Worm (Caenorhabditis elegans) whole organism, L4 larva: Measurements from ENCODE around the gene R05F9.9.

ENCODE experiments used
- D1046.2 ChIP-seq: fragments of 200-800 bp; sonication (Bioruptor generic); IDR thresholded peaks from 2 replicates; pipeline ENCODE4 v1.3.6; 2022; ENCODE audit warnings: missing genetic modification characterization, missing compliant biosample characterization
- F10B5.3 ChIP-seq: sonication (generic microtip); optimal IDR thresholded peaks from 2 replicates; lab custom pipeline; 2016; ENCODE audit warnings: mild to moderate bottlenecking, missing genetic modification characterization, missing compliant biosample characterization
- F49E8.2 ChIP-seq: sonication (generic microtip); optimal IDR thresholded peaks from 2 replicates; lab custom pipeline; 2016; ENCODE audit warnings: missing compliant biosample characterization, mild to moderate bottlenecking, missing genetic modification characterization, borderline replicate concordance
- R02D3.7 ChIP-seq: fragments of 150-350 bp; sonication (generic microtip); optimal IDR thresholded peaks from 3 replicates; lab custom pipeline; 2014; ENCODE audit warnings: missing biosample characterization, missing genetic modification characterization
- T20F7.1 ChIP-seq: fragments of 200-800 bp; sonication (Bioruptor generic); optimal IDR thresholded peaks from 2 replicates; lab custom pipeline; 2018; ENCODE audit warnings: mild to moderate bottlenecking, missing genetic modification characterization, missing compliant biosample characterization
- T26A8.4 ChIP-seq: fragments of 200-800 bp; sonication (Bioruptor generic); IDR thresholded peaks from 2 replicates; pipeline ENCODE4 v1.3.6; 2022; ENCODE audit warnings: missing genetic modification characterization, missing compliant biosample characterization
- Y105C5A.15 ChIP-seq: fragments of 200-800 bp; sonication (Bioruptor generic); IDR thresholded peaks from 2 replicates; pipeline ENCODE4 v1.3.6; 2022; ENCODE audit warnings: missing genetic modification characterization, missing compliant biosample characterization
- Y5F2A.4 ChIP-seq: fragments of 200-800 bp; sonication (Bioruptor generic); optimal IDR thresholded peaks from 2 replicates; lab custom pipeline; 2018; ENCODE audit warnings: mild to moderate bottlenecking, missing genetic modification characterization, missing compliant biosample characterization
- Y75B8A.6 ChIP-seq: fragments of 200-800 bp; sonication (Bioruptor generic); IDR thresholded peaks from 2 replicates; pipeline ENCODE4 v1.3.6; 2022; ENCODE audit warnings: missing genetic modification reagents, missing genetic modification characterization, missing compliant biosample characterization
- ZK546.5 ChIP-seq, 2 experiments: sonication (generic microtip); optimal IDR thresholded peaks; 2 replicates each; lab custom pipeline; 2017; ENCODE audit warnings: missing biosample characterization in 2 of 2, missing genetic modification characterization in 2 of 2
- arid-1 ChIP-seq: fragments of 200-800 bp; sonication (Bioruptor generic); conservative IDR thresholded peaks from 2 replicates; pipeline ENCODE4 v1.3.6; 2022; ENCODE audit warnings: missing genetic modification reagents, missing genetic modification characterization, missing compliant biosample characterization
- attf-4 ChIP-seq: sonication (generic microtip); optimal IDR thresholded peaks from 3 replicates; lab custom pipeline; 2017; ENCODE audit warnings: missing biosample characterization, missing genetic modification characterization
- ceh-62 ChIP-seq: sonication (generic microtip); optimal IDR thresholded peaks from 2 replicates; lab custom pipeline; 2017; ENCODE audit warnings: missing biosample characterization, missing genetic modification characterization
- ceh-82 ChIP-seq: sonication (generic microtip); optimal IDR thresholded peaks from 2 replicates; lab custom pipeline; 2017; ENCODE audit warnings: missing biosample characterization, missing genetic modification characterization
- daf-16 ChIP-seq, 3 experiments: sonication (generic microtip); optimal IDR thresholded peaks; 2 replicates each; lab custom pipeline; 2016 to 2017; ENCODE audit warnings: missing genetic modification characterization in 3 of 3, missing genetic modification reagents in 3 of 3, mild to moderate bottlenecking in 2 of 3, missing compliant biosample characterization in 2 of 3, missing biosample characterization in 1 of 3, moderate library complexity in 1 of 3
- daf-8 ChIP-seq: fragments of 200-800 bp; sonication (Bioruptor generic); IDR thresholded peaks from 2 replicates; pipeline ENCODE4 v1.3.6; 2022; ENCODE audit warnings: missing genetic modification characterization, missing compliant biosample characterization
- dmd-6 ChIP-seq: fragments of 200-800 bp; sonication (Bioruptor generic); IDR thresholded peaks from 2 replicates; pipeline ENCODE4 v1.3.6; 2022; ENCODE audit warnings: missing genetic modification reagents, missing genetic modification characterization, missing compliant biosample characterization
- duxl-1 ChIP-seq: sonication (generic microtip); optimal IDR thresholded peaks from 2 replicates; lab custom pipeline; 2016; ENCODE audit warnings: mild to moderate bottlenecking, missing genetic modification characterization, moderate library complexity, missing compliant biosample characterization; ENCODE audit not compliant: poor library complexity
- dve-1 ChIP-seq: sonication (generic microtip); optimal IDR thresholded peaks from 2 replicates; lab custom pipeline; 2017; ENCODE audit warnings: antibody characterized with exemption, mild to moderate bottlenecking, missing genetic modification characterization, missing compliant biosample characterization; ENCODE audit not compliant: insufficient read depth
- gei-8 ChIP-seq: fragments of 200-800 bp; sonication (Bioruptor generic); optimal IDR thresholded peaks from 2 replicates; lab custom pipeline; 2018; ENCODE audit warnings: mild to moderate bottlenecking, missing genetic modification characterization, missing compliant biosample characterization
- hlh-11 ChIP-seq: fragments of 200-800 bp; sonication (Bioruptor generic); optimal IDR thresholded peaks from 2 replicates; lab custom pipeline; 2018; ENCODE audit warnings: mild to moderate bottlenecking, missing genetic modification characterization, missing compliant biosample characterization
- hlh-30 ChIP-seq: sonication (generic microtip); optimal IDR thresholded peaks from 2 replicates; lab custom pipeline; 2017; ENCODE audit warnings: antibody characterized with exemption, mild to moderate bottlenecking, missing genetic modification characterization, missing compliant biosample characterization; ENCODE audit not compliant: insufficient read depth
- jun-1 ChIP-seq: fragments of 150-350 bp; optimal IDR thresholded peaks from 2 replicates; lab custom pipeline; 2014; ENCODE audit warnings: missing biosample characterization, missing genetic modification reagents, missing genetic modification characterization
- lin-1 ChIP-seq: fragments of 200-800 bp; sonication (Bioruptor generic); IDR thresholded peaks from 2 replicates; pipeline ENCODE4 v1.3.6; 2022; ENCODE audit warnings: missing genetic modification reagents, missing genetic modification characterization, missing compliant biosample characterization
- lin-13 ChIP-seq: fragments of 150-350 bp; optimal IDR thresholded peaks from 2 replicates; lab custom pipeline; 2014; ENCODE audit warnings: missing biosample characterization, missing genetic modification reagents, missing genetic modification characterization
- lin-38 ChIP-seq: fragments of 200-800 bp; sonication (Bioruptor generic); IDR thresholded peaks from 2 replicates; pipeline ENCODE4 v1.3.6; 2022; ENCODE audit warnings: missing genetic modification reagents, missing genetic modification characterization, missing compliant biosample characterization
- madf-9 ChIP-seq: fragments of 200-800 bp; sonication (Bioruptor generic); conservative IDR thresholded peaks from 2 replicates; pipeline ENCODE4 v1.3.6; 2022; ENCODE audit warnings: missing genetic modification reagents, missing genetic modification characterization, missing compliant biosample characterization
- mep-1 ChIP-seq: fragments of 150-350 bp; sonication (generic microtip); optimal IDR thresholded peaks from 3 replicates; lab custom pipeline; 2014; ENCODE audit warnings: missing biosample characterization, missing genetic modification characterization
- mes-2 ChIP-seq: sonication (generic microtip); optimal IDR thresholded peaks from 2 replicates; lab custom pipeline; 2016; ENCODE audit warnings: missing genotype, mild to moderate bottlenecking, missing genetic modification characterization, missing compliant biosample characterization; ENCODE audit not compliant: poor library complexity, severe bottlenecking
- mxl-3 ChIP-seq: fragments of 200-800 bp; sonication (Bioruptor generic); optimal IDR thresholded peaks from 2 replicates; lab custom pipeline; 2018; ENCODE audit warnings: mild to moderate bottlenecking, missing genetic modification characterization, missing compliant biosample characterization
- nhr-10 ChIP-seq: fragments of 150-350 bp; optimal IDR thresholded peaks from 2 replicates; lab custom pipeline; 2014; ENCODE audit warnings: missing biosample characterization, missing genetic modification characterization
- nhr-28 ChIP-seq: fragments of 150-350 bp; optimal IDR thresholded peaks from 2 replicates; lab custom pipeline; 2014; ENCODE audit warnings: missing biosample characterization, missing genetic modification characterization
- nhr-42 ChIP-seq: fragments of 200-800 bp; sonication (Bioruptor generic); IDR thresholded peaks from 2 replicates; pipeline ENCODE4 v1.3.6; 2022; ENCODE audit warnings: missing genetic modification characterization, missing compliant biosample characterization
- nhr-77 ChIP-seq: fragments of 150-350 bp; optimal IDR thresholded peaks from 2 replicates; lab custom pipeline; 2014; ENCODE audit warnings: missing biosample characterization, missing genetic modification characterization
- pha-4 ChIP-seq, 2 experiments: fragments of 150-350 bp in 1 of 2; fragments of 200-800 bp in 1 of 2; sonication (Bioruptor generic) in 1 of 2; IDR thresholded peaks in 1 of 2; optimal IDR thresholded peaks in 1 of 2; 2 replicates each; pipeline versions ENCODE4 v1.3.6 to Lab custom; 2014 to 2022; ENCODE audit warnings: missing genetic modification characterization in 2 of 2, missing genetic modification reagents in 2 of 2, missing biosample characterization in 1 of 2, missing compliant biosample characterization in 1 of 2
- php-3 ChIP-seq: fragments of 200-800 bp; sonication (Bioruptor generic); IDR thresholded peaks from 2 replicates; pipeline ENCODE4 v1.3.6; 2022; ENCODE audit warnings: missing genetic modification reagents, missing genetic modification characterization, missing compliant biosample characterization
- pqm-1 ChIP-seq: sonication (generic microtip); optimal IDR thresholded peaks from 2 replicates; lab custom pipeline; 2017; ENCODE audit warnings: missing biosample characterization, missing genetic modification characterization
- saeg-2 ChIP-seq: fragments of 200-800 bp; sonication (Bioruptor generic); IDR thresholded peaks from 2 replicates; pipeline ENCODE4 v1.3.6; 2022; ENCODE audit warnings: missing genetic modification reagents, missing genetic modification characterization, missing compliant biosample characterization
- set-16 ChIP-seq: fragments of 200-800 bp; sonication (Bioruptor generic); IDR thresholded peaks from 2 replicates; pipeline ENCODE4 v1.3.6; 2022; ENCODE audit warnings: missing genetic modification reagents, missing genetic modification characterization, missing compliant biosample characterization
- skn-1 ChIP-seq: fragments of 150-350 bp; optimal IDR thresholded peaks from 2 replicates; lab custom pipeline; 2014; ENCODE audit warnings: missing biosample characterization, missing genetic modification characterization
- tra-1 ChIP-seq: fragments of 200-800 bp; sonication (Bioruptor generic); IDR thresholded peaks from 2 replicates; pipeline ENCODE4 v1.3.6; 2022; ENCODE audit warnings: missing genetic modification reagents, missing genetic modification characterization, missing compliant biosample characterization
- unc-62 ChIP-seq, 3 experiments: fragments of 150-350 bp in 1 of 3; sonication (generic microtip); optimal IDR thresholded peaks in 2 of 3; peaks in 1 of 3; 1 replicate in 1 of 3; 2 replicates in 2 of 3; lab custom pipeline; 2014 to 2017; ENCODE audit warnings: missing biosample characterization in 3 of 3, missing genetic modification characterization in 3 of 3, missing genetic modification reagents in 3 of 3, missing genotype in 1 of 3
- ztf-7 ChIP-seq: fragments of 150-350 bp; optimal IDR thresholded peaks from 2 replicates; lab custom pipeline; 2014; ENCODE audit warnings: missing biosample characterization, missing genetic modification characterization

Gene R05F9.9

DNA sequence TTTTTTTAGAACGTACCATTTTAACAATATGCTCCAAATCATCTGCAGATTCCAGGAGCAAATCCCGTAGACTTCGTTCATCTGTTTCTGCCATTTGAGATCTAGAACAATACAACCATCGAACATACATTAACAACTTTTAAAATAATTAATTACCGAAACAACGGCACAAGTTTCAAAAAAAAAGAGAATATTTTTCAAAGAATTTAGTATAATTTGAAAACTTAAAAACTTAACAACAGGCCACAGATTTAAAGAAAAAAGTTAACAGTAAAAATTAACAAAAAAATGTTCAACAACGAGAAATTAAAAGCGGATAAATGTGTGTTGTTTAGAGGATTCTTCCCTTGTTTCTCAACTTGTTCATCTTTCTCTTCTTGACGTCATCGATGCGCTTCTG lies 41.9 kb upstream of the R05F9.9 start, which contains the start of gene mdt-4:
Gene mdt-4 (minus strand): TSS at position 101 of the 400 bp plus-strand sequence.
- TF ChIP-seq lin-38 (GFP tag; lab: Robert Waterston, UW), result peak; percentile 18; the same call in 1 of the 2 replicates
- TF ChIP-seq T20F7.1 (GFP tag; lab: Kevin White, UChicago), result peak; percentile 31
- TF ChIP-seq lin-1 (GFP tag; lab: Robert Waterston, UW), result no peak

ce11 chrII:4942829-4943228 lies 40.9 kb upstream of the R05F9.9 start:
- TF ChIP-seq nhr-28 (tag; lab: Kevin White, UChicago), result peak; percentile 57
- TF ChIP-seq ceh-82 (tag; lab: Kevin White, UChicago), result no peak
- peak; percentile 79 for TF ChIP-seq dmd-6
- peak; percentile 82 for TF ChIP-seq hlh-11 (tag; lab: Kevin White, UChicago)
- TF ChIP-seq lin-1 (GFP tag; lab: Robert Waterston, UW), result 0 out of 2 replicates have a peak, but pooled peaks have one; percentile 28
- peak; percentile 56 for TF ChIP-seq hlh-30 (tag; lab: Kevin White, UChicago)
- peak; percentile 84 for TF ChIP-seq dve-1 (tag; lab: Kevin White, UChicago)
- no peak for TF ChIP-seq Y75B8A.6
- TF ChIP-seq ztf-7, result peak; percentile 27
- no peak for TF ChIP-seq nhr-10 (tag; lab: Kevin White, UChicago)
- no peak for TF ChIP-seq daf-16 (GFP tag; optimal IDR thresholded peaks at IDR 0.05; lab: Kevin White, UChicago)
- peak; percentile 9 for TF ChIP-seq daf-16 (tag; optimal IDR thresholded peaks at IDR 0.05; lab: Kevin White, UChicago)
- TF ChIP-seq pqm-1 (tag; lab: Kevin White, UChicago), result peak; percentile 73
- TF ChIP-seq nhr-77 (tag; lab: Kevin White, UChicago), result peak; percentile 27
- peak; percentile 12 for TF ChIP-seq T20F7.1 (GFP tag; lab: Kevin White, UChicago)
- TF ChIP-seq arid-1 (GFP tag; lab: Robert Waterston, UW), result no peak
- TF ChIP-seq R02D3.7 (tag; lab: Kevin White, UChicago), result no peak

ce11 chrII:4942397-4942796 lies 40.5 kb upstream of the R05F9.9 start:
- TF ChIP-seq saeg-2 (GFP tag; lab: Robert Waterston, UW) (0 out of 2 replicates have a peak, but pooled peaks have one; percentile 77), php-3 (GFP tag; lab: Robert Waterston, UW) (peak; percentile 43), skn-1 (tag; lab: Kevin White, UChicago) (no peak), nhr-42 (GFP tag; lab: Robert Waterston, UW) (peak; percentile 75), set-16 (GFP tag; lab: Robert Waterston, UW) (peak; percentile 65), nhr-28 (tag; lab: Kevin White, UChicago) (no peak), F10B5.3 (tag; lab: Kevin White, UChicago) (no peak), unc-62 (GFP tag; optimal IDR thresholded peaks at IDR 0.05 in 1 of 2; lab: Kevin White, UChicago) (no peak), unc-62 (tag; optimal IDR thresholded peaks at IDR 0.05; lab: Kevin White, UChicago) (no peak), jun-1 (tag; lab: Kevin White, UChicago) (peak; percentile 6), lin-1 (GFP tag; lab: Robert Waterston, UW) (peak; percentile 22; the same call in 1 of the 2 replicates), F49E8.2 (tag; lab: Kevin White, UChicago) (peak; percentile 54), gei-8 (GFP tag; lab: Kevin White, UChicago) (peak; percentile 56), duxl-1 (tag; lab: Kevin White, UChicago) (peak; percentile 80), arid-1 (GFP tag; lab: Robert Waterston, UW) (peak; percentile 84), mep-1 (peak; percentile 27), T26A8.4 (GFP tag; lab: Robert Waterston, UW) (peak; percentile 71), attf-4 (tag; lab: Kevin White, UChicago) (no peak), ceh-62 (no peak), daf-8 (0 out of 2 replicates have a peak, but pooled peaks have one; percentile 74), Y75B8A.6 (peak; percentile 74; the same call in 1 of the 2 replicates), lin-13 (peak; percentile 55), ZK546.5 (tag; optimal IDR thresholded peaks at IDR 0.05; lab: Kevin White, UChicago) (no peak), Y5F2A.4 (GFP tag; lab: Kevin White, UChicago) (peak; percentile 58), D1046.2 (peak; percentile 71; the same call in 1 of the 2 replicates), madf-9 (GFP tag; lab: Robert Waterston, UW) (peak; percentile 63; the same call in 1 of the 2 replicates), Y105C5A.15 (GFP tag; lab: Robert Waterston, UW) (0 out of 2 replicates have a peak, but pooled peaks have one; percentile 10), mxl-3 (GFP tag; lab: Kevin White, UChicago) (peak; percentile 7), tra-1 (GFP tag; lab: Robert Waterston, UW) (peak; percentile 68; the same call in 1 of the 2 replicates), mes-2 (tag; lab: Kevin White, UChicago) (peak; percentile 79), pha-4 (GFP tag; IDR thresholded peaks at IDR 0.05; lab: Robert Waterston, UW) (peak; percentile 81), pha-4 (tag; optimal IDR thresholded peaks at IDR 0.05; lab: Kevin White, UChicago) (no peak), hlh-30 (tag; lab: Kevin White, UChicago) (peak; percentile 37), daf-16 (GFP tag; optimal IDR thresholded peaks at IDR 0.05; lab: Kevin White, UChicago) (peak; percentile 4 to 31), daf-16 (tag; optimal IDR thresholded peaks at IDR 0.05; lab: Kevin White, UChicago) (peak; percentile 37)
